Fruit fly (Drosophila melanogaster) whole organism, embryonic: ENCODE measurements around the gene Ire1.

Experiments used
- BEAF-32 ChIP-seq: fragments of 200-800 bp; sonication (Bioruptor generic); optimal IDR thresholded peaks from 3 replicates; lab custom pipeline; 2017; ENCODE audit warnings: missing biosample characterization, missing genetic modification characterization, mild to moderate bottlenecking, moderate library complexity, missing genetic modification reagents
- Bteb2 ChIP-seq: fragments of 200-800 bp; sonication (Bioruptor generic); optimal IDR thresholded peaks from 2 replicates; lab custom pipeline; 2016; ENCODE audit warnings: missing biosample characterization, missing genetic modification characterization
- CG11085 ChIP-seq: fragments of 200-800 bp; sonication (Bioruptor generic); IDR thresholded peaks from 2 replicates; pipeline ENCODE4 v1.3.6; 2022; ENCODE audit warnings: missing biosample characterization, missing genetic modification characterization
- CG11247 ChIP-seq: fragments of 200-800 bp; sonication (Bioruptor generic); IDR thresholded peaks from 2 replicates; pipeline ENCODE4 v1.3.6; 2022; ENCODE audit warnings: missing biosample characterization, missing genetic modification characterization
- CG11695 ChIP-seq: fragments of 200-800 bp; sonication (Bioruptor generic); IDR thresholded peaks from 3 replicates; pipeline ENCODE4 v1.3.6; 2022; ENCODE audit warnings: missing biosample characterization, missing genetic modification characterization
- CG12391 ChIP-seq: fragments of 200-800 bp; sonication (Bioruptor generic); optimal IDR thresholded peaks from 3 replicates; lab custom pipeline; 2018; ENCODE audit warnings: missing biosample characterization, mild to moderate bottlenecking, missing genetic modification characterization, moderate library complexity
- CG12942 ChIP-seq: fragments of 200-800 bp; sonication (Bioruptor generic); optimal IDR thresholded peaks from 3 replicates; lab custom pipeline; 2016; ENCODE audit warnings: missing biosample characterization, missing genetic modification characterization
- CG13424 ChIP-seq: fragments of 200-800 bp; sonication (Bioruptor generic); optimal IDR thresholded peaks from 2 replicates; lab custom pipeline; 2019; ENCODE audit warnings: missing biosample characterization, mild to moderate bottlenecking, missing genetic modification characterization, moderate library complexity
- CG14860 ChIP-seq: fragments of 200-800 bp; sonication (Bioruptor generic); IDR thresholded peaks from 3 replicates; pipeline ENCODE4 v1.3.6; 2022; ENCODE audit warnings: missing biosample characterization, missing genetic modification characterization; ENCODE audit not compliant: partially characterized antibody
- CG15479 ChIP-seq: fragments of 200-800 bp; sonication (Bioruptor generic); optimal IDR thresholded peaks from 3 replicates; lab custom pipeline; 2019; ENCODE audit warnings: missing biosample characterization, mild to moderate bottlenecking, missing genetic modification characterization, moderate library complexity
- CG2678 ChIP-seq: fragments of 200-800 bp; sonication (Bioruptor generic); optimal IDR thresholded peaks from 3 replicates; lab custom pipeline; 2019; ENCODE audit warnings: missing biosample characterization, mild to moderate bottlenecking, missing genetic modification characterization, moderate library complexity
- CG3065 ChIP-seq: fragments of 200-800 bp; sonication (Bioruptor generic); optimal IDR thresholded peaks from 2 replicates; lab custom pipeline; 2016; ENCODE audit warnings: missing biosample characterization, missing genetic modification characterization
- CG3995 ChIP-seq: fragments of 200-800 bp; sonication (Bioruptor generic); optimal IDR thresholded peaks from 3 replicates; lab custom pipeline; 2016; ENCODE audit warnings: missing biosample characterization, missing genetic modification characterization
- CG4730 ChIP-seq: fragments of 200-800 bp; sonication (Bioruptor generic); IDR thresholded peaks from 2 replicates; pipeline ENCODE4 v1.3.6; 2022; ENCODE audit warnings: missing biosample characterization, missing genetic modification characterization
- CG5180 ChIP-seq: fragments of 200-800 bp; sonication (Bioruptor generic); optimal IDR thresholded peaks from 3 replicates; lab custom pipeline; 2017; ENCODE audit warnings: missing biosample characterization, missing genetic modification characterization, mild to moderate bottlenecking, moderate library complexity, missing genetic modification reagents
- CG6654 ChIP-seq: fragments of 200-800 bp; sonication (Bioruptor generic); optimal IDR thresholded peaks from 2 replicates; lab custom pipeline; 2017; ENCODE audit warnings: missing biosample characterization, mild to moderate bottlenecking, missing genetic modification characterization
- CG6765 ChIP-seq: fragments of 200-800 bp; sonication (Bioruptor generic); optimal IDR thresholded peaks from 3 replicates; lab custom pipeline; 2017; ENCODE audit warnings: missing biosample characterization, mild to moderate bottlenecking, missing genetic modification characterization
- CoRest ChIP-seq: fragments of 200-800 bp; sonication (Bioruptor generic); optimal IDR thresholded peaks from 3 replicates; lab custom pipeline; 2018; ENCODE audit warnings: missing biosample characterization, mild to moderate bottlenecking, missing genetic modification characterization, moderate library complexity
- CrebB ChIP-seq: fragments of 200-800 bp; sonication (Bioruptor generic); optimal IDR thresholded peaks from 3 replicates; lab custom pipeline; 2018; ENCODE audit warnings: missing biosample characterization, mild to moderate bottlenecking, missing genetic modification characterization
- H2.0 ChIP-seq: fragments of 200-800 bp; sonication (Bioruptor generic); IDR thresholded peaks from 2 replicates; pipeline ENCODE4 v1.3.6; 2022; ENCODE audit warnings: missing biosample characterization, missing genetic modification characterization
- MESR4 ChIP-seq: fragments of 200-800 bp; sonication (Bioruptor generic); optimal IDR thresholded peaks from 2 replicates; lab custom pipeline; 2018; ENCODE audit warnings: missing biosample characterization, mild to moderate bottlenecking, missing genetic modification characterization, moderate library complexity
- MTF-1 ChIP-seq: fragments of 200-800 bp; sonication (Bioruptor generic); optimal IDR thresholded peaks from 2 replicates; lab custom pipeline; 2018; ENCODE audit warnings: missing biosample characterization, mild to moderate bottlenecking, missing genetic modification characterization, borderline replicate concordance
- Neu2 ChIP-seq: fragments of 200-800 bp; sonication (Bioruptor generic); optimal IDR thresholded peaks from 3 replicates; lab custom pipeline; 2016; ENCODE audit warnings: missing biosample characterization, missing genetic modification characterization, borderline replicate concordance
- Ravus ChIP-seq: fragments of 200-800 bp; sonication (Bioruptor generic); IDR thresholded peaks from 2 replicates; pipeline ENCODE4 v1.3.6; 2022; ENCODE audit warnings: missing biosample characterization, missing genetic modification characterization
- Sox100B ChIP-seq: fragments of 200-800 bp; sonication (Bioruptor generic); optimal IDR thresholded peaks from 3 replicates; lab custom pipeline; 2018; ENCODE audit warnings: missing biosample characterization, mild to moderate bottlenecking, missing genetic modification characterization
- Sry-δ ChIP-seq: fragments of 200-800 bp; sonication (Bioruptor generic); optimal IDR thresholded peaks from 2 replicates; lab custom pipeline; 2016; ENCODE audit warnings: missing biosample characterization, missing genetic modification characterization
- Xrp1 ChIP-seq: fragments of 200-800 bp; sonication (Bioruptor generic); IDR thresholded peaks from 2 replicates; pipeline ENCODE4 v1.3.6; 2022; ENCODE audit warnings: missing biosample characterization, missing genetic modification characterization
- ato ChIP-seq: fragments of 200-800 bp; sonication (Bioruptor generic); IDR thresholded peaks from 2 replicates; pipeline ENCODE4 v1.3.6; 2022; ENCODE audit warnings: missing biosample characterization, missing genetic modification characterization; ENCODE audit not compliant: partially characterized antibody
- cato ChIP-seq: fragments of 200-800 bp; sonication (Bioruptor generic); optimal IDR thresholded peaks from 2 replicates; lab custom pipeline; 2016; ENCODE audit warnings: missing biosample characterization, missing genetic modification characterization, borderline replicate concordance
- chinmo ChIP-seq: fragments of 200-800 bp; sonication (Bioruptor generic); IDR thresholded peaks from 4 replicates; pipeline ENCODE4 v1.3.6; 2022; ENCODE audit warnings: missing biosample characterization, missing genetic modification characterization; ENCODE audit not compliant: partially characterized antibody
- da ChIP-seq: fragments of 200-800 bp; sonication (Bioruptor generic); optimal IDR thresholded peaks from 2 replicates; lab custom pipeline; 2016; ENCODE audit warnings: missing biosample characterization, missing genetic modification characterization
- dm ChIP-seq: fragments of 200-800 bp; sonication (Bioruptor generic); optimal IDR thresholded peaks from 3 replicates; lab custom pipeline; 2016; ENCODE audit warnings: missing biosample characterization, missing genetic modification characterization
- ems ChIP-seq: fragments of 200-800 bp; sonication (Bioruptor generic); optimal IDR thresholded peaks from 3 replicates; lab custom pipeline; 2016; ENCODE audit warnings: missing biosample characterization, missing genetic modification characterization
- ewg ChIP-seq: fragments of 200-800 bp; sonication (Bioruptor generic); optimal IDR thresholded peaks from 3 replicates; lab custom pipeline; 2017; ENCODE audit warnings: mild to moderate bottlenecking, missing biosample characterization, missing genetic modification reagents, missing genetic modification characterization
- fd3F ChIP-seq: fragments of 200-800 bp; sonication (Bioruptor generic); optimal IDR thresholded peaks from 2 replicates; lab custom pipeline; 2018; ENCODE audit warnings: missing biosample characterization, mild to moderate bottlenecking, missing genetic modification characterization, moderate library complexity
- inv ChIP-seq: fragments of 200-800 bp; sonication (Bioruptor generic); IDR thresholded peaks from 2 replicates; pipeline ENCODE4 v1.3.6; 2022; ENCODE audit warnings: missing biosample characterization, missing genetic modification characterization; ENCODE audit not compliant: partially characterized antibody
- kay ChIP-seq: fragments of 200-800 bp; sonication (Bioruptor generic); optimal IDR thresholded peaks from 2 replicates; lab custom pipeline; 2016; ENCODE audit warnings: missing biosample characterization, missing genetic modification characterization
- ken ChIP-seq: fragments of 200-800 bp; sonication (Bioruptor generic); IDR thresholded peaks from 3 replicates; pipeline ENCODE4 v1.3.6; 2022; ENCODE audit warnings: missing biosample characterization, missing genetic modification characterization
- klu ChIP-seq: fragments of 200-800 bp; sonication (Bioruptor generic); IDR thresholded peaks from 2 replicates; pipeline ENCODE4 v1.3.6; 2022; ENCODE audit warnings: missing biosample characterization, missing genetic modification characterization
- lmd ChIP-seq: fragments of 200-800 bp; sonication (Bioruptor generic); IDR thresholded peaks from 2 replicates; pipeline ENCODE4 v1.3.6; 2022; ENCODE audit warnings: missing biosample characterization, missing genetic modification characterization
- lov ChIP-seq, 2 experiments: fragments of 200-800 bp in 1 of 2; fragments of >200 bp in 1 of 2; sonication (Bioruptor generic) in 1 of 2; IDR thresholded peaks in 1 of 2; optimal IDR thresholded peaks in 1 of 2; 2 replicates in 1 of 2; 3 replicates in 1 of 2; pipeline versions ENCODE4 v1.3.6 to Lab custom; 2017 to 2022; ENCODE audit warnings: missing biosample characterization in 1 of 2, missing genetic modification characterization in 1 of 2
- nau ChIP-seq: fragments of 200-800 bp; sonication (Bioruptor generic); optimal IDR thresholded peaks from 3 replicates; lab custom pipeline; 2017; ENCODE audit warnings: missing biosample characterization, mild to moderate bottlenecking, missing genetic modification characterization, missing genetic modification reagents
- oc ChIP-seq: fragments of 200-800 bp; sonication (Bioruptor generic); optimal IDR thresholded peaks from 2 replicates; lab custom pipeline; 2018; ENCODE audit warnings: missing biosample characterization, mild to moderate bottlenecking, missing genetic modification characterization, moderate library complexity
- pb ChIP-seq: fragments of 200-800 bp; sonication (Bioruptor generic); optimal IDR thresholded peaks from 3 replicates; lab custom pipeline; 2016; ENCODE audit warnings: missing biosample characterization, missing genetic modification characterization
- peb ChIP-seq: fragments of 200-800 bp; sonication (Bioruptor generic); IDR thresholded peaks from 2 replicates; pipeline ENCODE4 v1.3.6; 2022; ENCODE audit warnings: missing biosample characterization, missing genetic modification characterization
- run ChIP-seq: fragments of 200-800 bp; sonication (Bioruptor generic); optimal IDR thresholded peaks from 3 replicates; lab custom pipeline; 2018; ENCODE audit warnings: missing biosample characterization, mild to moderate bottlenecking, missing genetic modification characterization
- sim ChIP-seq: fragments of 200-800 bp; sonication (Bioruptor generic); IDR thresholded peaks from 2 replicates; pipeline ENCODE4 v1.3.6; 2022; ENCODE audit warnings: missing biosample characterization, missing genetic modification characterization
- tx ChIP-seq: fragments of 200-800 bp; sonication (Bioruptor generic); optimal IDR thresholded peaks from 2 replicates; lab custom pipeline; 2016; ENCODE audit warnings: missing biosample characterization, missing genetic modification characterization
- usp ChIP-seq: fragments of >200 bp; optimal IDR thresholded peaks from 2 replicates; lab custom pipeline; 2017; ENCODE audit warnings: missing biosample characterization, missing genetic modification characterization
- zf30C ChIP-seq: fragments of 200-800 bp; sonication (Bioruptor generic); optimal IDR thresholded peaks from 3 replicates; lab custom pipeline; 2018; ENCODE audit warnings: missing biosample characterization, mild to moderate bottlenecking, missing genetic modification characterization

Gene Ire1

DNA sequence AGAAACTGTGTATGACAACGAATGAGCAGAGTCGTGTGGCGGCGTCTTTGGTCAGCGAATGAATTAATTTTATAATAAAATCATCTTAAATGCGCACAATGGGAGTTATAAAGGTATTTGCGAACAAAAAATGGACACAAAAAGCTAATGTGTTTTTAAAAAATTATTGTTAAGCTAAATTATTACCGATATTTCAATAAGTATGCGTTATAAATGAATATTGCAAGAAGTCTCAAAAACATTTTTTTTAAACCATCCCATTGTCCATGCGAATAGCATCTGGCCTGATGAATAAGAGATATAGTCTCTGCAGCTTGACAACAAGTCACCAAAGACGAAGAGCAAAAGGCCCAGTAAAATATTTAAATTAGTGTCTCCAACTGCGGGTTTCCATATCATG, 30.1 kb downstream of the Ire1 start (continued):
- TF ChIP-seq MTF-1 (GFP tag; lab: Kevin White, UChicago) (no peak), CG11247 (GFP tag; lab: Robert Waterston, UW) (peak; percentile 49; the same call in 1 of the 2 replicates), pb (GFP tag; lab: Kevin White, UChicago) (peak; percentile 18), ewg (GFP tag; lab: Kevin White, UChicago) (peak; percentile 46), dm (no peak), CG3995 (GFP tag; lab: Kevin White, UChicago) (no peak), CG2678 (tag; lab: Kevin White, UChicago) (peak; percentile 82), CG11695 (GFP tag; lab: Robert Waterston, UW) (peak; percentile 69; the same call in 1 of the 3 replicates), inv (GFP tag; lab: Robert Waterston, UW) (no peak), H2.0 (GFP tag; lab: Robert Waterston, UW) (peak; percentile 24; the same call in 1 of the 2 replicates), CG5180 (GFP tag; lab: Kevin White, UChicago) (peak; percentile 28), usp (GFP tag; lab: Kevin White, UChicago) (no peak), Ravus (no peak; the same call in 1 of the 2 replicates), ken (GFP tag; lab: Robert Waterston, UW) (peak; percentile 67; the same call in 1 of the 3 replicates), da (GFP tag; lab: Kevin White, UChicago) (no peak), Sox100B (GFP tag; lab: Kevin White, UChicago) (peak; percentile 67), Xrp1 (GFP tag; lab: Robert Waterston, UW) (peak; percentile 59), CG6765 (no peak), lmd (peak; percentile 69), run (tag; lab: Kevin White, UChicago) (peak; percentile 51), BEAF-32 (no peak), peb (GFP tag; lab: Robert Waterston, UW) (no peak), CG11085 (GFP tag; lab: Robert Waterston, UW) (0 out of 2 replicates have a peak, but pooled peaks have one; percentile 20), Bteb2 (GFP tag; lab: Kevin White, UChicago) (peak; percentile 41), CG13424 (tag; lab: Kevin White, UChicago) (peak; percentile 70), ems (GFP tag; lab: Kevin White, UChicago) (peak; percentile 31), CG4730 (no peak), kay (GFP tag; lab: Kevin White, UChicago) (no peak), Neu2 (GFP tag; lab: Kevin White, UChicago) (no peak), CG15479 (GFP tag; lab: Kevin White, UChicago) (no peak), Sry-δ (GFP tag; lab: Kevin White, UChicago) (no peak), chinmo (GFP tag; lab: Robert Waterston, UW) (no peak), CG6654 (GFP tag; lab: Kevin White, UChicago) (no peak), cato (no peak), zf30C (no peak), CG14860 (GFP tag; lab: Robert Waterston, UW) (no peak), CoRest (peak; percentile 61), CG3065 (GFP tag; lab: Kevin White, UChicago) (peak; percentile 4), lov (optimal IDR thresholded peaks at IDR 0.05; lab: Kevin White, UChicago) (no peak), lov (GFP tag; IDR thresholded peaks at IDR 0.05; lab: Robert Waterston, UW) (no peak), CrebB (peak; percentile 11), CG12391 (tag; lab: Kevin White, UChicago) (peak; percentile 63), tx (no peak), klu (GFP tag; lab: Robert Waterston, UW) (peak; percentile 49; the same call in 1 of the 2 replicates), sim (no peak), nau (GFP tag; lab: Kevin White, UChicago) (peak; percentile 57), ato (GFP tag; lab: Robert Waterston, UW) (no peak), fd3F (GFP tag; lab: Kevin White, UChicago) (peak; percentile 57), MESR4 (GFP tag; lab: Kevin White, UChicago) (no peak), oc (tag; lab: Kevin White, UChicago) (peak; percentile 85), CG12942 (GFP tag; lab: Kevin White, UChicago) (peak; percentile 17)
